Worm (Caenorhabditis elegans): Measurements from ENCODE around the gene F42F12.14.

F42F12.14 gene

DNA sequence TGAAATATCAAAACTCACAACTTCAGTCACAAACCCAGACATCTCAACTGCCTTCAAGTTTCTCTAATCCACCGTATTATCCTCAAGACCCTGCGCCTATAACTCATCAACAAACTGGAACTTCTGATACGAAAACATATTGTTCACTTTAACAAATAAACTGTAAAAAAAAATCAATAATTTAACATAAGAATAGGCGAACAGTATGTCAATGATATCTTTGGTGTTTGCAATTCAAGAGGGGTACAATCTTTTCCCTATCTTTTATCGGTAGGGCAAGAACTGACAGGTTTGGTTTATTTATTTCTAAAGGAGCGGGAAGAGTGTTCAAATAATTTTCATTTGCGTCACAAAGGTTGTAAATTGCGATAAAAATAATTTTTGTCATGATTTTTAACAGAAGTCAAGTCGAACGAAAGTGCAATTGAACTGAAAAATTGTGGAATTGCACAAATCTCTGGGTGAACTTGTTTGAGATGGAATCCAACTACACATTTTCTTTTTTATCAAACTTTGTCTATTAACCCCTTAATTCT lies 14.6 kb downstream of the F42F12.14 start (continued):
- TF ChIP-seq tbx-7 (tag; optimal IDR thresholded peaks at IDR 0.05): no peak
- peak; percentile 87 for TF ChIP-seq nfya-1 (tag; optimal IDR thresholded peaks at IDR 0.05)
- peak; percentile 20 for TF ChIP-seq pax-1 (tag; optimal IDR thresholded peaks at IDR 0.05)
- no peak for TF ChIP-seq hlh-30 (tag; optimal IDR thresholded peaks at IDR 0.05; ENCODE audit: insufficient read depth)
- no peak for TF ChIP-seq ceh-45 (GFP tag; IDR thresholded peaks at IDR 0.05)
- TF ChIP-seq ceh-9 (tag; optimal IDR thresholded peaks at IDR 0.05): no peak
- peak; percentile 51 for TF ChIP-seq syd-9 (tag; optimal IDR thresholded peaks at IDR 0.05)
- no peak for TF ChIP-seq ahr-1 (tag; optimal IDR thresholded peaks at IDR 0.05)
- TF ChIP-seq pat-9 (tag; optimal IDR thresholded peaks at IDR 0.05): no peak
- TF ChIP-seq ceh-19 (GFP tag; optimal IDR thresholded peaks at IDR 0.05): no peak
- TF ChIP-seq ets-4 (tag; optimal IDR thresholded peaks at IDR 0.05): peak; percentile 53
- no peak for TF ChIP-seq ama-1 (optimal IDR thresholded peaks at IDR 0.05)
- TF ChIP-seq pha-4 (tag; optimal IDR thresholded peaks at IDR 0.05): no peak
- TF ChIP-seq unc-42 (tag; optimal IDR thresholded peaks at IDR 0.05): peak; percentile 65
- no peak for TF ChIP-seq fkh-6 (tag; optimal IDR thresholded peaks at IDR 0.05)
- TF ChIP-seq fax-1 (tag; optimal IDR thresholded peaks at IDR 0.05): no peak
- TF ChIP-seq ttx-3 (tag; optimal IDR thresholded peaks at IDR 0.05): no peak
- TF ChIP-seq tbx-2 (tag; optimal IDR thresholded peaks at IDR 0.05): peak; percentile 71
- TF ChIP-seq ceh-30 (tag; optimal IDR thresholded peaks at IDR 0.05): peak; percentile 1
- no peak for TF ChIP-seq lin-11 (tag; optimal IDR thresholded peaks at IDR 0.05)
- TF ChIP-seq sdc-2 (tag; optimal IDR thresholded peaks at IDR 0.05): peak; percentile 99
- TF ChIP-seq dve-1 (tag; optimal IDR thresholded peaks at IDR 0.05): peak; percentile 96
- no peak for TF ChIP-seq dmd-4 (tag; optimal IDR thresholded peaks at IDR 0.05; ENCODE audit: borderline replicate concordance)
- no peak for TF ChIP-seq hlh-6 (tag; optimal IDR thresholded peaks at IDR 0.05)
- TF ChIP-seq eyg-1 (tag; optimal IDR thresholded peaks at IDR 0.05): no peak

DNA sequence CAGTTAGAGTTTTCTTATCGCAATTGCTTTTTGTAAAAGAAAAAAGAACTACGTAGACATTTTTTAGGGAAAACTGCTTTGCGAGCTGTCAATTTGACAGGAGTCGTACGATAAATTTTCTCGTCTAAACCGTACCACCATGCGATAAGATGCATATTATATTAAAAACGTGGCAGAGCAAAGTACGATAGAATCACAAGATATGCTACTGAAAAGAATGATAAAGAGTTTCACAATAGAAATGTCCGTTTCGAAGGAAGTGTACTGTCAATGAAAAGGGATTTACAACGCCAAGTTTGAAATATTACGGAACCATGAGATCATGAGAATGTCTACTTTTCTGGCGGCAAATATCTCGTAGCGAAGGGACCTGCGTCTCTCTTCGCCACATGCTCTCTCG lies 16.4 kb downstream of the F42F12.14 start, which contains the start of gene F19H6.5:
TSS of gene F19H6.5 (minus strand) at position 101 of the 400 bp plus-strand sequence.
- TF ChIP-seq pag-3 (tag; optimal IDR thresholded peaks at IDR 0.05; ENCODE audit: borderline replicate concordance) (no peak), ceh-19 (GFP tag; optimal IDR thresholded peaks at IDR 0.05) (no peak), ztf-16 (tag; optimal IDR thresholded peaks at IDR 0.05) (no peak), tbx-7 (tag; optimal IDR thresholded peaks at IDR 0.05) (no peak), unc-3 (GFP tag; conservative IDR thresholded peaks at IDR 0.05) (no peak), unc-3 (tag; optimal IDR thresholded peaks at IDR 0.05) (no peak), ceh-34 (tag; optimal IDR thresholded peaks at IDR 0.05) (no peak)

DNA sequence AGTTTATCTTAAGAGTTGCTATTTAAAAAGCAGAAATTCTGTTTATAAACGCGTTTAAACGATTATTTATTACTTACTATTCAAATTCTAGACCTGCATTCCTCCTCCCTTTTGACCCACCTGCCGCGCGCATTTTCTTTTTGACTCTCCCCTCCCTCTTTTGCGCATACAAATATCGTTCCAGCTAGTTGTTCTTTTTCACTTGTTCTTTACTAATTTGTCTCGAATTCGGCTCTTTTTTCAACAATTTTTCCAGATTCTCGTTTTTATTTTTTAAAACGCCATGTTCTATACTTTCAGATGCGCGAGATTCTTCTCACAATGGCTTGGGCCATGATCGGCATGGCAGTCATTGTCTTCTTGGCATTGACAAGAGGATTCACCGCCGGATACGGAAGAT lies 17.0 kb downstream of the F42F12.14 start, which contains the start of gene F19H6.4:
TSS of gene F19H6.4 (plus strand) at position 301 of the 400 bp plus-strand sequence.
- no peak for TF ChIP-seq Y22D7AL.16 (tag; optimal IDR thresholded peaks at IDR 0.05)
- TF ChIP-seq F13H6.1 (tag; optimal IDR thresholded peaks at IDR 0.05): no peak
- no peak for TF ChIP-seq pag-3 (tag; optimal IDR thresholded peaks at IDR 0.05; ENCODE audit: borderline replicate concordance)
- no peak for TF ChIP-seq gmeb-2 (tag; optimal IDR thresholded peaks at IDR 0.05)
- TF ChIP-seq T23F11.4 (GFP tag; optimal IDR thresholded peaks at IDR 0.05): no peak
- no peak for TF ChIP-seq ceh-22 (tag; optimal IDR thresholded peaks at IDR 0.05)
- no peak for TF ChIP-seq unc-42 (tag; optimal IDR thresholded peaks at IDR 0.05)
- no peak for TF ChIP-seq ceh-2 (tag; optimal IDR thresholded peaks at IDR 0.05)

DNA sequence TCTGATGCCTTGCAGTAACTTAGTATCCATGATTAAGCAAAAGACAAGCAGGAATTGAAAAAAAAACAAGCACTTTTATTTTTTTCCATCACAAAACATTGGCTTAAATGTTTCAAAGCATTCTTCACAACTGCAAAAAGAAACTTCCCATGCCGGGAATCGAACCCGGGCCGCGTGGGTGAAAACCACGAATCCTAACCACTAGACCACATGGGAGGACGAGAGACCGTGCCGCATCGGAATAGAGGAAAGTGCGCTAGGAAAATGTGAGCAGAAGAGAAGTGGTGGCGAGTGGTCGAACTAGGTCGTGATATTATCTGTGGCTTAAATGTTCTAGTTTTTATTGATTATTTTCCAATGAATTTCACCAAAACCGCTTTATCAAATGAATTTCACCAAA lies 19.1 kb downstream of the F42F12.14 start:
- TF ChIP-seq syd-9 (tag; optimal IDR thresholded peaks at IDR 0.05): peak; percentile 65
- TF ChIP-seq ttx-3 (tag; optimal IDR thresholded peaks at IDR 0.05): peak; percentile 57
- no peak for TF ChIP-seq unc-42 (tag; optimal IDR thresholded peaks at IDR 0.05)
- TF ChIP-seq lim-6 (tag; optimal IDR thresholded peaks at IDR 0.05): no peak
- TF ChIP-seq K09A11.1 (tag; optimal IDR thresholded peaks at IDR 0.05; ENCODE audit: insufficient read depth): no peak
- peak; percentile 32 for TF ChIP-seq T23F11.4 (GFP tag; optimal IDR thresholded peaks at IDR 0.05)
- peak; percentile 29 for TF ChIP-seq Y22D7AL.16 (tag; optimal IDR thresholded peaks at IDR 0.05)
- TF ChIP-seq hlh-6 (tag; optimal IDR thresholded peaks at IDR 0.05): peak; percentile 61
- peak; percentile 20 for TF ChIP-seq C38D4.7 (GFP tag; optimal IDR thresholded peaks at IDR 0.05)
- peak; percentile 56 for TF ChIP-seq che-1 (tag; optimal IDR thresholded peaks at IDR 0.05)
- TF ChIP-seq ceh-34 (tag; optimal IDR thresholded peaks at IDR 0.05): peak; percentile 38
- no peak for TF ChIP-seq zip-5 (tag; optimal IDR thresholded peaks at IDR 0.05)
- no peak for TF ChIP-seq F13H6.1 (tag; optimal IDR thresholded peaks at IDR 0.05)
- TF ChIP-seq elt-4 (tag; optimal IDR thresholded peaks at IDR 0.05): no peak
- TF ChIP-seq K02D7.2 (tag; optimal IDR thresholded peaks at IDR 0.05): peak; percentile 26
- TF ChIP-seq hlh-8 (tag; optimal IDR thresholded peaks at IDR 0.05): no peak
- no peak for TF ChIP-seq nhr-11 (tag; optimal IDR thresholded peaks at IDR 0.05)
- TF ChIP-seq ama-1 (optimal IDR thresholded peaks at IDR 0.05): no peak
- TF ChIP-seq unc-86 (tag; optimal IDR thresholded peaks at IDR 0.05): no peak
- TF ChIP-seq ceh-2 (tag; optimal IDR thresholded peaks at IDR 0.05): peak; percentile 19
- no peak for TF ChIP-seq fkh-6 (tag; optimal IDR thresholded peaks at IDR 0.05)
- TF ChIP-seq pha-2 (tag; optimal IDR thresholded peaks at IDR 0.05): no peak
- TF ChIP-seq ceh-9 (tag; optimal IDR thresholded peaks at IDR 0.05): no peak

All from whole organism, late embryonic.